Fruit fly (Drosophila melanogaster) whole organism, embryonic: ENCODE measurements around the gene Pdfr.

Experiments
- ATbp ChIP-seq: fragments of 200-800 bp; sonication (Bioruptor generic); optimal IDR thresholded peaks from 2 replicates; lab custom pipeline; 2017; ENCODE audit warnings: missing biosample characterization, mild to moderate bottlenecking, missing genetic modification characterization, missing genetic modification reagents
- Aef1 ChIP-seq: fragments of 200-800 bp; sonication (Bioruptor generic); IDR thresholded peaks from 3 replicates; pipeline ENCODE4 v1.3.6; 2022; ENCODE audit warnings: missing biosample characterization, missing genetic modification characterization
- CG11560 ChIP-seq: fragments of 200-800 bp; sonication (Bioruptor generic); IDR thresholded peaks from 3 replicates; pipeline ENCODE4 v1.3.6; 2022; ENCODE audit warnings: missing biosample characterization, missing genetic modification characterization
- CG12659 ChIP-seq: fragments of 200-800 bp; sonication (Bioruptor generic); optimal IDR thresholded peaks from 3 replicates; lab custom pipeline; 2017; ENCODE audit warnings: mild to moderate bottlenecking, missing biosample characterization, missing genetic modification reagents, missing genetic modification characterization
- CG13287 ChIP-seq: fragments of 200-800 bp; sonication (Bioruptor generic); IDR thresholded peaks from 2 replicates; pipeline ENCODE4 v1.3.6; 2022; ENCODE audit warnings: missing biosample characterization, missing genetic modification characterization; ENCODE audit not compliant: partially characterized antibody
- CG13424 ChIP-seq: fragments of 200-800 bp; sonication (Bioruptor generic); optimal IDR thresholded peaks from 2 replicates; lab custom pipeline; 2019; ENCODE audit warnings: missing biosample characterization, mild to moderate bottlenecking, missing genetic modification characterization, moderate library complexity
- CG14014 ChIP-seq: fragments of 200-800 bp; sonication (Bioruptor generic); IDR thresholded peaks from 2 replicates; pipeline ENCODE4 v1.3.6; 2022; ENCODE audit warnings: missing biosample characterization, missing genetic modification characterization
- CG17829 ChIP-seq: fragments of 200-800 bp; optimal IDR thresholded peaks from 2 replicates; lab custom pipeline; 2019; ENCODE audit warnings: missing biosample characterization, mild to moderate bottlenecking, missing genetic modification characterization, moderate library complexity
- CG18599 ChIP-seq: fragments of 200-800 bp; sonication (Bioruptor generic); optimal IDR thresholded peaks from 3 replicates; lab custom pipeline; 2017; ENCODE audit warnings: missing biosample characterization, missing genetic modification characterization, mild to moderate bottlenecking, moderate library complexity, missing genetic modification reagents
- CG2129 ChIP-seq: fragments of 200-800 bp; sonication (Bioruptor generic); IDR thresholded peaks from 2 replicates; pipeline ENCODE4 v1.3.6; 2022; ENCODE audit warnings: missing biosample characterization, missing genetic modification characterization; ENCODE audit not compliant: partially characterized antibody
- CG2678 ChIP-seq: fragments of 200-800 bp; sonication (Bioruptor generic); optimal IDR thresholded peaks from 3 replicates; lab custom pipeline; 2019; ENCODE audit warnings: missing biosample characterization, mild to moderate bottlenecking, missing genetic modification characterization, moderate library complexity
- CG31365 ChIP-seq: fragments of 200-800 bp; sonication (Bioruptor generic); optimal IDR thresholded peaks from 2 replicates; lab custom pipeline; 2018; ENCODE audit warnings: missing biosample characterization, mild to moderate bottlenecking, missing genetic modification characterization
- CG4360 ChIP-seq: fragments of 200-800 bp; sonication (Bioruptor generic); IDR thresholded peaks from 2 replicates; pipeline ENCODE4 v1.3.6; 2022; ENCODE audit warnings: missing biosample characterization, missing genetic modification characterization
- CG6654 ChIP-seq: fragments of 200-800 bp; sonication (Bioruptor generic); optimal IDR thresholded peaks from 2 replicates; lab custom pipeline; 2017; ENCODE audit warnings: missing biosample characterization, mild to moderate bottlenecking, missing genetic modification characterization
- CG6683 ChIP-seq: fragments of 200-800 bp; sonication (Bioruptor generic); optimal IDR thresholded peaks from 2 replicates; lab custom pipeline; 2017; ENCODE audit warnings: missing biosample characterization, mild to moderate bottlenecking, missing genetic modification characterization, missing genetic modification reagents
- CG6765 ChIP-seq: fragments of 200-800 bp; sonication (Bioruptor generic); optimal IDR thresholded peaks from 3 replicates; lab custom pipeline; 2017; ENCODE audit warnings: missing biosample characterization, mild to moderate bottlenecking, missing genetic modification characterization
- CG7271 ChIP-seq: fragments of 200-800 bp; sonication (Bioruptor generic); optimal IDR thresholded peaks from 2 replicates; lab custom pipeline; 2018; ENCODE audit warnings: missing biosample characterization, mild to moderate bottlenecking, missing genetic modification characterization, moderate library complexity
- CG7839 ChIP-seq: fragments of 200-800 bp; sonication (Bioruptor generic); optimal IDR thresholded peaks from 3 replicates; lab custom pipeline; 2018; ENCODE audit warnings: missing biosample characterization, mild to moderate bottlenecking, missing genetic modification characterization, moderate library complexity
- CG9817 ChIP-seq: fragments of 200-800 bp; sonication (Bioruptor generic); optimal IDR thresholded peaks from 2 replicates; lab custom pipeline; 2018; ENCODE audit warnings: missing biosample characterization, mild to moderate bottlenecking, missing genetic modification characterization, moderate library complexity
- CTCF ChIP-seq: fragments of 200-800 bp; sonication (Bioruptor generic); optimal IDR thresholded peaks from 2 replicates; lab custom pipeline; 2017; ENCODE audit warnings: missing biosample characterization, mild to moderate bottlenecking, missing genetic modification characterization, moderate library complexity
- CoRest ChIP-seq: fragments of 200-800 bp; sonication (Bioruptor generic); optimal IDR thresholded peaks from 3 replicates; lab custom pipeline; 2018; ENCODE audit warnings: missing biosample characterization, mild to moderate bottlenecking, missing genetic modification characterization, moderate library complexity
- Hr51 ChIP-seq, 2 experiments: fragments of 200-800 bp; sonication (Bioruptor generic); optimal IDR thresholded peaks; 2 replicates in 1 of 2; 3 replicates in 1 of 2; lab custom pipeline; 2016 to 2018; ENCODE audit warnings: missing biosample characterization in 2 of 2, missing genetic modification characterization in 2 of 2, mild to moderate bottlenecking in 1 of 2, moderate library complexity in 1 of 2
- Myb ChIP-seq: fragments of 200-800 bp; sonication (Bioruptor generic); optimal IDR thresholded peaks from 2 replicates; lab custom pipeline; 2016; ENCODE audit warnings: missing biosample characterization, missing genetic modification characterization
- Nf-YB ChIP-seq: fragments of 200-800 bp; sonication (Bioruptor generic); optimal IDR thresholded peaks from 3 replicates; lab custom pipeline; 2019; ENCODE audit warnings: missing biosample characterization, mild to moderate bottlenecking, missing genetic modification characterization, moderate library complexity
- Nf-YC ChIP-seq: fragments of 200-800 bp; optimal IDR thresholded peaks from 3 replicates; lab custom pipeline; 2019; ENCODE audit warnings: missing biosample characterization, mild to moderate bottlenecking, missing genetic modification characterization, moderate library complexity
- Ptx1 ChIP-seq: fragments of 200-800 bp; sonication (Bioruptor generic); IDR thresholded peaks from 2 replicates; pipeline ENCODE4 v1.3.6; 2022; ENCODE audit warnings: missing biosample characterization, missing genetic modification characterization
- Rfx ChIP-seq: fragments of 200-800 bp; sonication (Bioruptor generic); IDR thresholded peaks from 2 replicates; pipeline ENCODE4 v1.3.6; 2022; ENCODE audit warnings: missing biosample characterization, missing genetic modification characterization
- Rx ChIP-seq: fragments of 200-800 bp; sonication (Bioruptor generic); IDR thresholded peaks from 2 replicates; pipeline ENCODE4 v1.3.6; 2022; ENCODE audit warnings: missing biosample characterization, missing genetic modification characterization
- Scr ChIP-seq: fragments of 200-800 bp; sonication (Bioruptor generic); IDR thresholded peaks from 2 replicates; pipeline ENCODE4 v1.3.6; 2022; ENCODE audit warnings: missing biosample characterization, missing genetic modification characterization; ENCODE audit not compliant: partially characterized antibody
- Stat92E ChIP-seq, 3 experiments: fragments of >200 bp in 2 of 3; fragments of 200-800 bp in 1 of 3; sonication (Bioruptor generic) in 1 of 3; optimal IDR thresholded peaks; 2 replicates each; lab custom pipeline; 2017 to 2019; ENCODE audit warnings: missing biosample characterization in 3 of 3, missing genetic modification characterization in 3 of 3, mild to moderate bottlenecking in 1 of 3, moderate library complexity in 1 of 3
- ara ChIP-seq: fragments of 200-800 bp; sonication (Bioruptor generic); IDR thresholded peaks from 2 replicates; pipeline ENCODE4 v1.3.6; 2022; ENCODE audit warnings: missing biosample characterization, missing genetic modification characterization
- chif ChIP-seq, 2 experiments: fragments of 200-800 bp; sonication (Bioruptor generic); optimal IDR thresholded peaks; 3 replicates each; lab custom pipeline; 2016; ENCODE audit warnings: missing biosample characterization in 2 of 2, missing genetic modification characterization in 2 of 2
- chm ChIP-seq: fragments of 200-800 bp; sonication (Bioruptor generic); IDR thresholded peaks from 2 replicates; pipeline ENCODE4 v1.3.6; 2022; ENCODE audit warnings: missing biosample characterization, missing genetic modification characterization
- dmrt99B ChIP-seq: fragments of 200-800 bp; sonication (Bioruptor generic); optimal IDR thresholded peaks from 2 replicates; lab custom pipeline; 2018; ENCODE audit warnings: missing biosample characterization, mild to moderate bottlenecking, missing genetic modification characterization, moderate library complexity
- eve ChIP-seq, 2 experiments: fragments of >200 bp; optimal IDR thresholded peaks; 2 replicates each; lab custom pipeline; 2017; ENCODE audit warnings: missing biosample characterization in 2 of 2, missing genetic modification characterization in 2 of 2
- grau ChIP-seq: fragments of 200-800 bp; optimal IDR thresholded peaks from 3 replicates; lab custom pipeline; 2019; ENCODE audit warnings: missing biosample characterization, mild to moderate bottlenecking, missing genetic modification characterization, moderate library complexity
- her ChIP-seq: fragments of 200-800 bp; sonication (Bioruptor generic); optimal IDR thresholded peaks from 2 replicates; lab custom pipeline; 2016; ENCODE audit warnings: missing biosample characterization, missing genetic modification characterization
- lab ChIP-seq: fragments of 200-800 bp; sonication (Bioruptor generic); optimal IDR thresholded peaks from 3 replicates; lab custom pipeline; 2017; ENCODE audit warnings: missing biosample characterization, missing genetic modification characterization, mild to moderate bottlenecking, moderate library complexity, missing genetic modification reagents
- lmd ChIP-seq: fragments of 200-800 bp; sonication (Bioruptor generic); IDR thresholded peaks from 2 replicates; pipeline ENCODE4 v1.3.6; 2022; ENCODE audit warnings: missing biosample characterization, missing genetic modification characterization
- pros ChIP-seq: fragments of 200-800 bp; sonication (Bioruptor generic); optimal IDR thresholded peaks from 3 replicates; lab custom pipeline; 2019; ENCODE audit warnings: missing biosample characterization, mild to moderate bottlenecking, missing genetic modification characterization, moderate library complexity
- row ChIP-seq: fragments of 200-800 bp; sonication (Bioruptor generic); IDR thresholded peaks from 3 replicates; pipeline ENCODE4 v1.3.6; 2022; ENCODE audit warnings: missing biosample characterization, missing genetic modification characterization
- sens ChIP-seq: fragments of 200-800 bp; sonication (Bioruptor generic); peaks from one replicate; lab custom pipeline; 2016; ENCODE audit warnings: missing biosample characterization, missing genetic modification characterization
- so ChIP-seq: fragments of 200-800 bp; sonication (Bioruptor generic); IDR thresholded peaks from 3 replicates; pipeline ENCODE4 v1.3.6; 2022; ENCODE audit warnings: missing biosample characterization, missing genetic modification characterization
- stwl ChIP-seq: fragments of 200-800 bp; sonication (Bioruptor generic); optimal IDR thresholded peaks from 3 replicates; lab custom pipeline; 2018; ENCODE audit warnings: missing biosample characterization, mild to moderate bottlenecking, missing genetic modification characterization, moderate library complexity
- tgo ChIP-seq: fragments of 200-800 bp; sonication (Bioruptor generic); IDR thresholded peaks from 3 replicates; pipeline ENCODE4 v1.3.6; 2022; ENCODE audit warnings: missing biosample characterization, missing genetic modification characterization

Pdfr gene

DNA sequence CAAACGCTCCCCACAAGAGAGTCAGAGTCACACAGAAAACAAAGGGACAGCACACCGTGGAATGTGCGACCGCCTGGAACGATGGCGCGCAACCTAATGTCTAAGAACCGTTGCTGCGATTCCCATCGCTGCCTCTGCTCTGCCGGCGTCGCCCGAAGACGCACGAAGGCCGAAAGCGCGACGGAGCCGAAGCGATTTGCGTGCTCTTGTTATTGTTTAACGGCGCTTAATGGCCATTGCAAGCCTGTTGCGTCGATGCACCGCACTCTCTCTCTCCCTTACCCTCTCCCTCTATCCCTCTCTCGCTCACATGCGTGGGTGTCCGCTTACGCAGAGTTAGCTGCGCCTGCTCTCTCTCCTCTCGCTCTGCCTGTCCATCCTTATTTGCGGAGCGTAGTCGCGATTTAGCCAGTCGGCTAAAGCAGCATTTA, 6.7 kb upstream of the Pdfr start, which contains the start of gene trol (continued):
- TF ChIP-seq chif (GFP tag; optimal IDR thresholded peaks at IDR 0.05; lab: Kevin White, UChicago) (no peak), so (GFP tag; lab: Robert Waterston, UW) (peak; percentile 39; the same call in 1 of the 3 replicates), pros (peak; percentile 21), CG2129 (no peak), CG12659 (GFP tag; lab: Kevin White, UChicago) (no peak), ATbp (no peak), CG17829 (tag; lab: Kevin White, UChicago) (no peak), CoRest (tag; lab: Kevin White, UChicago) (no peak), CG13287 (GFP tag; lab: Robert Waterston, UW) (0 out of 2 replicates have a peak, but pooled peaks have one; percentile 9), chm (GFP tag; lab: Robert Waterston, UW) (no peak; the same call in 1 of the 2 replicates)

DNA sequence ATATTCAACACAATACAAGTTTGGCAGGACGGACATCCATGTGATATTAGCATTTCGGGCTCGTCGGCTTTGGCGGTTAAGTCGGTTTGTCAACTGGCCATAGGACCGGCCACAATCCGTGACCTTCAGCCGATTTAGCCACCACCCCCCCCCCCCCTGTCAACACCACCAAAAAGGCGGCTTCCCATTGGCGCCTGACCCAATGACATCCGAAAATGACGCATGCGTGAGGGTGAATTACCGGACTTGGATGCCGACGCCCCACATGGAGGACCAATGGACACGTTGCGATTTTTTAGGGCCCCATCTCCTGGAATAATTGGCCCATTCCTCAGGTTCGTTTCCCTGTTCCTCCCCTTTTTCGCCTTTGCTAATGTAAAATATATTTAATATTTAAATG, 5.7 kb upstream of the Pdfr start:
- peak; percentile 78 for TF ChIP-seq Nf-YB (GFP tag; lab: Kevin White, UChicago)
- no peak for TF ChIP-seq CG6765 (GFP tag; lab: Kevin White, UChicago)
- TF ChIP-seq her (GFP tag; lab: Kevin White, UChicago) = no peak
- TF ChIP-seq Stat92E (GFP tag; optimal IDR thresholded peaks at IDR 0.05; lab: Kevin White, UChicago) = no peak
- TF ChIP-seq Nf-YC (tag; lab: Kevin White, UChicago) = peak; percentile 87
- no peak for TF ChIP-seq CG12659 (GFP tag; lab: Kevin White, UChicago)
- TF ChIP-seq ara = no peak
- no peak for TF ChIP-seq CG31365 (tag; lab: Kevin White, UChicago)

DNA sequence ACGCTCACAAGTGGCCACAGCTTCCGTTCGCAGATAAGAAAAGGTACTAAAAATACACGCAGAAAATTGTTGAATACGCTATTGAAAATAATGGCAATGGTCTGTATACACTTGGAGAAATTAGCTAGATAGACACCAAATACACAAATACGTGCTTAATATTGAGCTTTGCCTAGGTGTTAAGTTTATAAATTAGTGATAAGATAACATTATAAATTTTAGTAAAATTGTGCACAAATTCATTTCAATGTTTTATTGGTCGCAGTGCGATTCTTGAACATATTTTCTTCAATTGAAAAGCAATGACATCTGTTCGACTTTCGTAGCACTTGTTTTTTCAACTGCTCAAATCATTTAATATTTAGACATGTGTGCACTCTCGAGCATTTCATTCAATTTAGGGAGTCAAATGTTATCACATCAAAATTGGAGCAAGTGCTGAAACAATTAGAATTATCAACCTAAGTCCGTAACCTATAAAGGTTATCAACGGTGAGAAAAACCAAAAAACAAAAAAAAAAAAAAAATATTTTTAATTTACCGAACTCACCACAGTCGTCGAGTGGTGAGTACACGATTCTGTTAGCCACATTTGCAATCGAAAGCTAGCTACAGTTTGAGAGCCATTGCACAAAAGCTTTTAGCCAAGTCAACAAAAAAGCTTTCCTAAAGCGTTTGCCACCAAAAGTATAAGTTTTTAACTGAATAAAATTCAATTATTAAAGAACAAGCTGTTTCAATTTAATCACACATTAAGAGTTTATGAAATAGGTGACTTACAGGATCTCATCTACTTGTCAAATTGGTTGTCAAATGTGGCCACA, 5.1 kb upstream of the Pdfr start:
- peak; percentile 35 for TF ChIP-seq CG18599 (GFP tag; lab: Kevin White, UChicago)
- TF ChIP-seq CG6654 = peak; percentile 96
- TF ChIP-seq stwl (tag; lab: Kevin White, UChicago) = peak; percentile 12
- TF ChIP-seq sens (GFP tag; lab: Kevin White, UChicago) = peak; percentile 41
- no peak for TF ChIP-seq CG14014 (GFP tag; lab: Robert Waterston, UW)
- peak; percentile 13 for TF ChIP-seq Myb
- TF ChIP-seq Nf-YC (tag; lab: Kevin White, UChicago) = no peak
- peak; percentile 65; the same call in 2 of the 3 replicates for TF ChIP-seq row (GFP tag; lab: Robert Waterston, UW)
- TF ChIP-seq CG9817 (tag; lab: Kevin White, UChicago) = peak; percentile 18
- TF ChIP-seq CG13424 = peak; percentile 10
- peak; percentile 3 for TF ChIP-seq dmrt99B (tag; lab: Kevin White, UChicago)
- TF ChIP-seq Rx = no peak
- peak; percentile 10 for TF ChIP-seq lab (GFP tag; lab: Kevin White, UChicago)
- no peak for TF ChIP-seq Scr (GFP tag; lab: Robert Waterston, UW)
- 0 out of 2 replicates have a peak, but pooled peaks have one; percentile 21 for TF ChIP-seq Ptx1
- peak; percentile 14; the same call in 1 of the 3 replicates for TF ChIP-seq tgo (GFP tag; lab: Robert Waterston, UW)
- TF ChIP-seq eve (GFP tag; optimal IDR thresholded peaks at IDR 0.05; lab: Kevin White, UChicago) = peak in 1 of 2 experiments; percentile 37
- TF ChIP-seq Rfx (GFP tag; lab: Robert Waterston, UW) = peak; percentile 21; the same call in 1 of the 2 replicates
- peak; percentile 32 for TF ChIP-seq CG7839
- peak; percentile 21; the same call in 1 of the 2 replicates for TF ChIP-seq lmd (GFP tag; lab: Robert Waterston, UW)
- peak; percentile 4 for TF ChIP-seq CTCF (GFP tag; lab: Kevin White, UChicago)
- TF ChIP-seq CG4360 = 0 out of 2 replicates have a peak, but pooled peaks have one; percentile 11
- TF ChIP-seq CG7271 = no peak
- TF ChIP-seq CG11560 (tag; lab: Robert Waterston, UW) = no peak
- TF ChIP-seq Aef1 (GFP tag; lab: Robert Waterston, UW) = no peak
- peak in 1 of 2 experiments; percentile 38 for TF ChIP-seq Hr51 (GFP tag; optimal IDR thresholded peaks at IDR 0.05; lab: Kevin White, UChicago)
- TF ChIP-seq grau (tag; lab: Kevin White, UChicago) = peak; percentile 32
- peak; percentile 46 for TF ChIP-seq CG2678 (tag; lab: Kevin White, UChicago)
- no peak for TF ChIP-seq CG6683 (GFP tag; lab: Kevin White, UChicago)
